Worm (Caenorhabditis elegans) whole organism, L4 larva: ENCODE results near the gene sar-1.
A peak's percentile ranks its signal among the peaks of the same experiment; 100 is the strongest.

Experiments
- D1046.2 ChIP-seq: fragments of 200-800 bp; sonication (Bioruptor generic); IDR thresholded peaks from 2 replicates; pipeline ENCODE4 v1.3.6; 2022; ENCODE audit warnings: missing genetic modification characterization, missing compliant biosample characterization
- aha-1 ChIP-seq: fragments of 150-350 bp; peaks from one replicate; lab custom pipeline; 2014; ENCODE audit warnings: missing biosample characterization, missing genetic modification characterization
- arid-1 ChIP-seq: fragments of 200-800 bp; sonication (Bioruptor generic); conservative IDR thresholded peaks from 2 replicates; pipeline ENCODE4 v1.3.6; 2022; ENCODE audit warnings: missing genetic modification reagents, missing genetic modification characterization, missing compliant biosample characterization
- ceh-82 ChIP-seq: sonication (generic microtip); optimal IDR thresholded peaks from 2 replicates; lab custom pipeline; 2017; ENCODE audit warnings: missing biosample characterization, missing genetic modification characterization
- ces-1 ChIP-seq: fragments of 150-350 bp; sonication (generic microtip); optimal IDR thresholded peaks from 4 replicates; lab custom pipeline; 2014; ENCODE audit warnings: missing biosample characterization, missing genetic modification reagents, missing genetic modification characterization
- daf-12 ChIP-seq: fragments of 150-350 bp; optimal IDR thresholded peaks from 2 replicates; lab custom pipeline; 2014; ENCODE audit warnings: missing biosample characterization, missing genetic modification reagents, missing genetic modification characterization
- daf-16 ChIP-seq, 3 experiments: sonication (generic microtip); optimal IDR thresholded peaks; 2 replicates each; lab custom pipeline; 2016 to 2017; ENCODE audit warnings: missing genetic modification characterization in 3 of 3, missing genetic modification reagents in 3 of 3, mild to moderate bottlenecking in 2 of 3, missing compliant biosample characterization in 2 of 3, missing biosample characterization in 1 of 3, moderate library complexity in 1 of 3
- daf-19 ChIP-seq: fragments of 200-800 bp; sonication (Bioruptor generic); conservative IDR thresholded peaks from 2 replicates; pipeline ENCODE4 v1.3.6; 2022; ENCODE audit warnings: missing genetic modification characterization, missing compliant biosample characterization
- daf-8 ChIP-seq: fragments of 200-800 bp; sonication (Bioruptor generic); IDR thresholded peaks from 2 replicates; pipeline ENCODE4 v1.3.6; 2022; ENCODE audit warnings: missing genetic modification characterization, missing compliant biosample characterization
- dmd-6 ChIP-seq: fragments of 200-800 bp; sonication (Bioruptor generic); IDR thresholded peaks from 2 replicates; pipeline ENCODE4 v1.3.6; 2022; ENCODE audit warnings: missing genetic modification reagents, missing genetic modification characterization, missing compliant biosample characterization
- dve-1 ChIP-seq: sonication (generic microtip); optimal IDR thresholded peaks from 2 replicates; lab custom pipeline; 2017; ENCODE audit warnings: antibody characterized with exemption, mild to moderate bottlenecking, missing genetic modification characterization, missing compliant biosample characterization; ENCODE audit not compliant: insufficient read depth
- egl-43 ChIP-seq: fragments of 200-800 bp; sonication (Bioruptor generic); IDR thresholded peaks from 2 replicates; pipeline ENCODE4 v1.3.6; 2022; ENCODE audit warnings: missing genetic modification reagents, missing genetic modification characterization, missing compliant biosample characterization
- fkh-10 ChIP-seq: fragments of 150-350 bp; optimal IDR thresholded peaks from 2 replicates; lab custom pipeline; 2014; ENCODE audit warnings: missing biosample characterization, missing genetic modification reagents, missing genetic modification characterization
- fos-1 ChIP-seq: fragments of 150-350 bp; optimal IDR thresholded peaks from 2 replicates; lab custom pipeline; 2014; ENCODE audit warnings: missing biosample characterization, missing genetic modification characterization
- gei-8 ChIP-seq: fragments of 200-800 bp; sonication (Bioruptor generic); optimal IDR thresholded peaks from 2 replicates; lab custom pipeline; 2018; ENCODE audit warnings: mild to moderate bottlenecking, missing genetic modification characterization, missing compliant biosample characterization
- hlh-11 ChIP-seq: fragments of 200-800 bp; sonication (Bioruptor generic); optimal IDR thresholded peaks from 2 replicates; lab custom pipeline; 2018; ENCODE audit warnings: mild to moderate bottlenecking, missing genetic modification characterization, missing compliant biosample characterization
- hlh-30 ChIP-seq: sonication (generic microtip); optimal IDR thresholded peaks from 2 replicates; lab custom pipeline; 2017; ENCODE audit warnings: antibody characterized with exemption, mild to moderate bottlenecking, missing genetic modification characterization, missing compliant biosample characterization; ENCODE audit not compliant: insufficient read depth
- hmg-1.1 ChIP-seq: fragments of 200-800 bp; sonication (Bioruptor generic); IDR thresholded peaks from 2 replicates; pipeline ENCODE4 v1.3.6; 2022; ENCODE audit warnings: missing genetic modification reagents, missing genetic modification characterization, missing compliant biosample characterization
- lsy-2 ChIP-seq, 2 experiments: fragments of 150-350 bp in 1 of 2; sonication (generic microtip) in 1 of 2; optimal IDR thresholded peaks; 2 replicates each; lab custom pipeline; 2014 to 2017; ENCODE audit warnings: missing biosample characterization in 2 of 2, missing genetic modification characterization in 2 of 2
- mep-1 ChIP-seq: fragments of 150-350 bp; sonication (generic microtip); optimal IDR thresholded peaks from 3 replicates; lab custom pipeline; 2014; ENCODE audit warnings: missing biosample characterization, missing genetic modification characterization
- mes-2 ChIP-seq: sonication (generic microtip); optimal IDR thresholded peaks from 2 replicates; lab custom pipeline; 2016; ENCODE audit warnings: missing genotype, mild to moderate bottlenecking, missing genetic modification characterization, missing compliant biosample characterization; ENCODE audit not compliant: poor library complexity, severe bottlenecking
- nhr-10 ChIP-seq: fragments of 150-350 bp; optimal IDR thresholded peaks from 2 replicates; lab custom pipeline; 2014; ENCODE audit warnings: missing biosample characterization, missing genetic modification characterization
- nhr-237 ChIP-seq: sonication (generic microtip); optimal IDR thresholded peaks from 2 replicates; lab custom pipeline; 2017; ENCODE audit warnings: missing biosample characterization, missing genetic modification characterization
- nhr-25 ChIP-seq: sonication (generic microtip); optimal IDR thresholded peaks from 2 replicates; lab custom pipeline; 2017; ENCODE audit warnings: missing genetic modification characterization, mild to moderate bottlenecking, missing compliant biosample characterization, antibody characterized with exemption, moderate library complexity, borderline replicate concordance; ENCODE audit not compliant: insufficient read depth
- nhr-28 ChIP-seq: fragments of 150-350 bp; optimal IDR thresholded peaks from 2 replicates; lab custom pipeline; 2014; ENCODE audit warnings: missing biosample characterization, missing genetic modification characterization
- nhr-41 ChIP-seq: fragments of 200-800 bp; sonication (Bioruptor generic); IDR thresholded peaks from 2 replicates; pipeline ENCODE4 v1.3.6; 2022; ENCODE audit warnings: missing genetic modification reagents, missing genetic modification characterization, missing compliant biosample characterization
- nhr-42 ChIP-seq: fragments of 200-800 bp; sonication (Bioruptor generic); IDR thresholded peaks from 2 replicates; pipeline ENCODE4 v1.3.6; 2022; ENCODE audit warnings: missing genetic modification characterization, missing compliant biosample characterization
- nhr-6 ChIP-seq: fragments of 150-350 bp; optimal IDR thresholded peaks from 2 replicates; lab custom pipeline; 2014; ENCODE audit warnings: missing biosample characterization, missing genetic modification characterization
- nhr-76 ChIP-seq: fragments of 150-350 bp; optimal IDR thresholded peaks from 2 replicates; lab custom pipeline; 2014; ENCODE audit warnings: missing biosample characterization, missing genetic modification characterization
- php-3 ChIP-seq: fragments of 200-800 bp; sonication (Bioruptor generic); IDR thresholded peaks from 2 replicates; pipeline ENCODE4 v1.3.6; 2022; ENCODE audit warnings: missing genetic modification reagents, missing genetic modification characterization, missing compliant biosample characterization
- pqm-1 ChIP-seq: sonication (generic microtip); optimal IDR thresholded peaks from 2 replicates; lab custom pipeline; 2017; ENCODE audit warnings: missing biosample characterization, missing genetic modification characterization
- set-16 ChIP-seq: fragments of 200-800 bp; sonication (Bioruptor generic); IDR thresholded peaks from 2 replicates; pipeline ENCODE4 v1.3.6; 2022; ENCODE audit warnings: missing genetic modification reagents, missing genetic modification characterization, missing compliant biosample characterization
- tra-1 ChIP-seq: fragments of 200-800 bp; sonication (Bioruptor generic); IDR thresholded peaks from 2 replicates; pipeline ENCODE4 v1.3.6; 2022; ENCODE audit warnings: missing genetic modification reagents, missing genetic modification characterization, missing compliant biosample characterization
- unc-39 ChIP-seq: sonication (generic microtip); optimal IDR thresholded peaks from 2 replicates; lab custom pipeline; 2017; ENCODE audit warnings: missing biosample characterization, missing genetic modification characterization
- unc-62 ChIP-seq, 3 experiments: fragments of 150-350 bp in 1 of 3; sonication (generic microtip); optimal IDR thresholded peaks in 2 of 3; peaks in 1 of 3; 1 replicate in 1 of 3; 2 replicates in 2 of 3; lab custom pipeline; 2014 to 2017; ENCODE audit warnings: missing biosample characterization in 3 of 3, missing genetic modification characterization in 3 of 3, missing genetic modification reagents in 3 of 3, missing genotype in 1 of 3

Gene sar-1

DNA sequence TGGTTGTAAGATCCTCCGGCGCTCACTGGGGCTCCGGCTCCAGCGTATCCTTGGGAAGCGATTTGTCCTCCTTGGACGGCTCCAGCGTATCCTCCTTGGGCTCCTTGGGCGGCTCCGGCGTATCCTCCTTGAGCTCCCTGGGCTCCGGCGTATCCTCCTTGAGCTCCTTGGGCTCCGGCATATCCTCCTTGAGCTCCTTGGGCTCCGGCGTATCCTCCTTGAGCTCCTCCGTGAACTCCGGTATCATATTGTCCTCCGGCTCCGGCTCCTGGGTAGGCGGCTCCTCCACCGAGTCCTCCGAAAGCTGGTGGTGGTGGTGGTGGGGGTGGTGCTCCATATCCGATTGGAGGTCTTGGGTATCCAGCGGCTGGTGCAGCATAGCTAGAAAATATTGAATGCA, 3.4 kb upstream of the sar-1 start:
- TF ChIP-seq set-16 (GFP tag; lab: Robert Waterston, UW) (peak; percentile 87), unc-62 (GFP tag; optimal IDR thresholded peaks at IDR 0.05 in 1 of 2; lab: Kevin White, UChicago) (peak in 1 of 2 experiments; percentile 42), unc-62 (tag; optimal IDR thresholded peaks at IDR 0.05; lab: Kevin White, UChicago) (no peak), hlh-30 (no peak), daf-19 (GFP tag; lab: Robert Waterston, UW) (no peak)

DNA sequence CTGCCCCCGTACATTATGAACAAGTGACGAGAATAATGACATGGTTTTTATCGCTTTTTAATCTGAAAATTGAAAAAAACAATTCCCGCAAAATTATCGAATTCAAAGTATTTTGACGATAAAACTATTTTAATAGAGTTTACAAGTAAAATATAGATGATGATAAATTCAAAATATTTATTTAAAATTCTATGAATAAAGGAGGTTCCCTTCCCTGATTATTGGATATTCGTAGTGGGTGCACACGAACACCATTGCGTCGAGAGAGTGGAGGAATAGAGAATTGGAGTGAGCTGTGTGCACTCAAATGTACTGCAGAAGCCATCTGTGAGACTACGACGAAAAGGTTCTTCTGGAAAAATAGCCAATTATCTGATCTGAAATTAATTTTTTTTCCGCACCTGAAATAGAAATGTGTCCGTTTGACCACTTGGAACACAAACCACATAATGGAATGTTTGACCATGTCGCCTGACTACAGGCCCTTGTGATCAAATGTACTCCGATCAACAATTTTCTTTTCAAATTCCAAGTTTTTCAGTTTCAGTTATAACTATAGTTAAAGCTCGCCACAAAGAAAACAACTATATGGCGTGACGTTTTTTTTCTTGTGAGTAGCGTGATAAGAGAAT, 1.7 kb downstream of the sar-1 start, which contains the start of the genes rfth-1 and ZK180.8:
TSS of gene rfth-1 (minus strand) at position 51 of the 632 bp plus-strand sequence.
TSS of gene ZK180.8 (minus strand) at position 466 of the 632 bp plus-strand sequence.
- TF ChIP-seq daf-12 (tag; lab: Kevin White, UChicago) (no peak), fos-1 (tag; lab: Kevin White, UChicago) (no peak), nhr-41 (GFP tag; lab: Robert Waterston, UW) (no peak), arid-1 (no peak), gei-8 (GFP tag; lab: Kevin White, UChicago) (peak; percentile 2), mes-2 (tag; lab: Kevin White, UChicago) (peak; percentile 10), hlh-11 (tag; lab: Kevin White, UChicago) (peak; percentile 18), egl-43 (GFP tag; lab: Robert Waterston, UW) (peak; percentile 65), nhr-28 (tag; lab: Kevin White, UChicago) (peak; percentile 42), dve-1 (peak; percentile 24), hlh-30 (peak; percentile 61), ceh-82 (tag; lab: Kevin White, UChicago) (no peak), nhr-42 (GFP tag; lab: Robert Waterston, UW) (peak; percentile 50; the same call in 1 of the 2 replicates)

DNA sequence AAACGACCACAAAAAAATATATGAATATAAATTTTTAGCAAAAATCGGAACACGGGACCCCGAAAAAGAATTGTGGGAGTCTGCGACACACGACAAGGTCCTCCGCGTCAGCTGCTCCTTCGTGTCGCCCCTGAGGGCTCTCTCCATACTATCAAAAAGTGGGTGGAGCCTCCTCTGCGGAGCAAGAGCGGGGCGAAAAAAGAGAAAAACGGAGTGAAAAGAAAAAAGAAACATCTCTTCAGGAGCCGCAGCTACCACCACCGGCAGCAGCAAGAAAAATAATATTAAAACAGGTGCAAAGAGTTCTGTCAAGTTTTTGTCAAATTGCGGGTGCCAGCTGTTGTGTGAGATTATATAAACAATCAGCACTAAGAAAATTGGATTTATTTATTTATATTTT, 6.5 kb downstream of the sar-1 start, which contains the start of gene gbb-2:
TSS of gene gbb-2 (minus strand) at position 112 of the 400 bp plus-strand sequence.
- TF ChIP-seq hlh-11 (tag; lab: Kevin White, UChicago) (peak; percentile 46), D1046.2 (GFP tag; lab: Robert Waterston, UW) (no peak), set-16 (GFP tag; lab: Robert Waterston, UW) (peak; percentile 64), unc-62 (GFP tag; optimal IDR thresholded peaks at IDR 0.05 in 1 of 2; lab: Kevin White, UChicago) (peak in 1 of 2 experiments; percentile 30), unc-62 (tag; optimal IDR thresholded peaks at IDR 0.05; lab: Kevin White, UChicago) (no peak), lsy-2 (tag; optimal IDR thresholded peaks at IDR 0.05; lab: Kevin White, UChicago) (peak in 1 of 2 experiments; percentile 8), mes-2 (tag; lab: Kevin White, UChicago) (peak; percentile 13), nhr-42 (GFP tag; lab: Robert Waterston, UW) (no peak), daf-16 (GFP tag; optimal IDR thresholded peaks at IDR 0.05; lab: Kevin White, UChicago) (peak in 1 of 2 experiments; percentile 72), daf-16 (tag; optimal IDR thresholded peaks at IDR 0.05; lab: Kevin White, UChicago) (no peak)

DNA sequence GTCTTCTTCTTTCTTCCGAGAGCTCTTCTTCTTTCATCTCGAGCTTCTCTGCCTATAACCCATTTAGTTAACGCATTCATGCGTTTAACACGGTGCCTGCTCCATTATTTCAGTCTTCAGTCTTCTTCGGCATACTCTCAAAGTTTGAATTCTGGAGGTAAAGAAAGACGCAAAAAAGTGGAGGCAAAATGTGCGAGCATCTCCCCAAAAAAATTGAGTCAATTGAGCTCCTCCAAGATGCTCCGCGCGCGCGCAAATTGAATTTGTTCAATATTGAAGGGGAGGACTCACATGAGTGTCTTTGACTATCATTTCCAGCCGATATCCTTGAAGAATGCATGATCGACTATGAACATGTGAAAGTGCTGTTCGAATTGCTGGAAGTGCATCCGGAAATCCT, 8.0 kb downstream of the sar-1 start:
- TF ChIP-seq fkh-10 (GFP tag; lab: Kevin White, UChicago) (peak; percentile 0), ces-1 (GFP tag; lab: Kevin White, UChicago) (peak; percentile 91), unc-39 (tag; lab: Kevin White, UChicago) (no peak), daf-8 (GFP tag; lab: Robert Waterston, UW) (no peak), unc-62 (GFP tag; optimal IDR thresholded peaks at IDR 0.05 in 1 of 2; lab: Kevin White, UChicago) (peak in 1 of 2 experiments; percentile 10), unc-62 (tag; optimal IDR thresholded peaks at IDR 0.05; lab: Kevin White, UChicago) (no peak)

DNA sequence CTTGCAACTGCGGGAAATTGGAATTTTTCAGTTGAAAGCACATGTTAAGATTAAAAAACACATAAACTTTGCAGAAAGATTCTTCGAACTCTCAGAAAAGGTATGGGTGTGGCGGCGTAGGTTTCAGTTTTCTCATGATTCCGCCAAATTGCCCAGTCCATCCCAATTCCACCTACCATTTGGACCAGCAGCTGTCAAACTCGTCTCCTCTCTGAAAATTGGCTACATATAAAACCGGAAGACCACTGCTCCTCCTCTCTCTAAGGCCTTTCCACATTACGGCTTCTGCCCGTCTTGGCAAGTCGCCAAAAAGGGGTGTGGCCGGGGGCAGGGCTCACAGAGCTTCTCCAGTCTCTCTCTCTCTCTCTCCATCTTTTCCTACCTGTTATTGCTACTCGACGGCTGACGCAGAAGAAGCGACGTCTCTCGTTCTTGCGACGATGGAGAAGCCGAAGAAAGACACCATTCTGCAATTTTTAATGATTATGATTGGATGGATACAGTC, 22.9 kb downstream of the sar-1 start, which contains the start of gene ZK180.7:
TSS of gene ZK180.7 (plus strand) at position 395 of the 505 bp plus-strand sequence.
- TF ChIP-seq set-16 (GFP tag; lab: Robert Waterston, UW) (peak; percentile 51), unc-62 (GFP tag; optimal IDR thresholded peaks at IDR 0.05 in 1 of 2; lab: Kevin White, UChicago) (peak in 1 of 2 experiments; percentile 61), unc-62 (tag; optimal IDR thresholded peaks at IDR 0.05; lab: Kevin White, UChicago) (no peak), nhr-76 (tag; lab: Kevin White, UChicago) (no peak), nhr-237 (no peak)

DNA sequence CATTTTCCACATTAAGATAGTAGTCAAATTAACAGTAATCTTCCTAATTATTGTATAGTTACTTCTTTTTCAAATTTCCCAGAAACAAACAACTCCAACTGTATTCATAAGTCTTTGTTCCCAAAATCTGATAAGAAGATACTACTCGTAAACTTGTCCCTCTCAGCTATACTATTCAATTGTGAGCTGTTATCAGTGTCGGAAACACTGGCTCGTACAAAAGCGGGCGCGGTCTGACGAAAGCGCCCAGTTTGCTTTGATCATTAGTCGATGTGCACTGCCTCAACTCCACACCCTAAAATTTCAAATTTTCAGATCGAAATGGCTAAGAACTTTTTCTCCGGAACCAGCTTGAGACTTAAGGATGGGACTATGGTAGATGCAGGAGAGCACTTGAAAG, 26.4 kb downstream of the sar-1 start, which contains the start of gene trx-3:
TSS of gene trx-3 (plus strand) at position 291 of the 400 bp plus-strand sequence.
- TF ChIP-seq dmd-6 (GFP tag; lab: Robert Waterston, UW) = peak; percentile 42; the same call in 1 of the 2 replicates
- TF ChIP-seq nhr-28 (tag; lab: Kevin White, UChicago) = peak; percentile 62
- no peak for TF ChIP-seq hlh-30
- no peak for TF ChIP-seq nhr-25 (tag; lab: Kevin White, UChicago)
- peak; percentile 75 for TF ChIP-seq pqm-1 (tag; lab: Kevin White, UChicago)
- TF ChIP-seq nhr-10 (tag; lab: Kevin White, UChicago) = no peak
- no peak for TF ChIP-seq hmg-1.1 (GFP tag; lab: Robert Waterston, UW)
- peak; percentile 55 for TF ChIP-seq aha-1 (tag; lab: Kevin White, UChicago)
- TF ChIP-seq tra-1 (GFP tag; lab: Robert Waterston, UW) = no peak
- no peak for TF ChIP-seq nhr-6
- no peak for TF ChIP-seq nhr-76 (tag; lab: Kevin White, UChicago)
- no peak for TF ChIP-seq php-3 (GFP tag; lab: Robert Waterston, UW)
- peak; percentile 51 for TF ChIP-seq dve-1
- peak in 1 of 2 experiments; percentile 91 for TF ChIP-seq unc-62 (GFP tag; optimal IDR thresholded peaks at IDR 0.05 in 1 of 2; lab: Kevin White, UChicago)
- no peak for TF ChIP-seq unc-62 (tag; optimal IDR thresholded peaks at IDR 0.05; lab: Kevin White, UChicago)
- no peak for TF ChIP-seq mep-1 (tag; lab: Kevin White, UChicago)
